Fruit fly (Drosophila melanogaster) whole organism, embryonic: ENCODE measurements around the gene upd2.

Source experiments
- Atf-2 ChIP-seq: fragments of 200-800 bp; sonication (Bioruptor generic); optimal IDR thresholded peaks from 2 replicates; lab custom pipeline; 2016; ENCODE audit warnings: missing biosample characterization, missing genetic modification characterization
- B-H1 ChIP-seq: fragments of 200-800 bp; sonication (Bioruptor generic); IDR thresholded peaks from 3 replicates; pipeline ENCODE4 v1.3.6; 2022; ENCODE audit warnings: missing biosample characterization, missing genetic modification characterization
- CG10147 ChIP-seq: fragments of 200-800 bp; sonication (Bioruptor generic); optimal IDR thresholded peaks from 2 replicates; lab custom pipeline; 2019; ENCODE audit warnings: missing biosample characterization, mild to moderate bottlenecking, missing genetic modification characterization, moderate library complexity
- CG17359 ChIP-seq: fragments of 200-800 bp; sonication (Bioruptor generic); optimal IDR thresholded peaks from 3 replicates; lab custom pipeline; 2018; ENCODE audit warnings: missing biosample characterization, mild to moderate bottlenecking, missing genetic modification characterization, moderate library complexity
- CG3726 ChIP-seq: fragments of 200-800 bp; sonication (Bioruptor generic); IDR thresholded peaks from 3 replicates; pipeline ENCODE4, ENCODE4 v1.3.6; 2022; ENCODE audit warnings: missing biosample characterization, missing genetic modification characterization
- Dll ChIP-seq: fragments of 200-800 bp; sonication (Bioruptor generic); IDR thresholded peaks from 4 replicates; pipeline ENCODE4 v1.3.6; 2022; ENCODE audit warnings: missing biosample characterization, missing genetic modification characterization; ENCODE audit not compliant: partially characterized antibody
- row ChIP-seq: fragments of 200-800 bp; sonication (Bioruptor generic); IDR thresholded peaks from 3 replicates; pipeline ENCODE4 v1.3.6; 2022; ENCODE audit warnings: missing biosample characterization, missing genetic modification characterization
- sens ChIP-seq: fragments of 200-800 bp; sonication (Bioruptor generic); peaks from one replicate; lab custom pipeline; 2016; ENCODE audit warnings: missing biosample characterization, missing genetic modification characterization
- tio ChIP-seq: fragments of 200-800 bp; sonication (Bioruptor generic); optimal IDR thresholded peaks from 2 replicates; lab custom pipeline; 2017; ENCODE audit warnings: missing biosample characterization, missing genetic modification characterization, inconsistent platforms
- zf30C ChIP-seq: fragments of 200-800 bp; sonication (Bioruptor generic); optimal IDR thresholded peaks from 3 replicates; lab custom pipeline; 2018; ENCODE audit warnings: missing biosample characterization, mild to moderate bottlenecking, missing genetic modification characterization

dm6 chrX:18259417-18259816 lies 16.3 kb upstream of the upd2 start, which contains the start of gene CG15059:
- TF ChIP-seq Atf-2 (no peak), CG17359 (tag; lab: Kevin White, UChicago) (no peak), CG10147 (GFP tag; lab: Kevin White, UChicago) (no peak), Dll (GFP tag; lab: Robert Waterston, UW) (no peak), zf30C (no peak), sens (GFP tag; lab: Kevin White, UChicago) (no peak), tio (no peak), CG3726 (no peak), row (GFP tag; lab: Robert Waterston, UW) (no peak), B-H1 (GFP tag; lab: Robert Waterston, UW) (no peak)
